Worm (Caenorhabditis elegans) whole organism, late embryonic: ENCODE results near the gene Y37H2A.11.

Source experiments
- hlh-15 ChIP-seq: sonication (generic microtip); optimal IDR thresholded peaks from 2 replicates; lab custom pipeline; 2016; ENCODE audit warnings: missing genetic modification characterization, missing compliant biosample characterization
- sox-4 ChIP-seq: sonication (generic microtip); optimal IDR thresholded peaks from 2 replicates; lab custom pipeline; 2017; ENCODE audit warnings: mild to moderate bottlenecking, missing genetic modification characterization, inconsistent platforms, missing compliant biosample characterization

DNA sequence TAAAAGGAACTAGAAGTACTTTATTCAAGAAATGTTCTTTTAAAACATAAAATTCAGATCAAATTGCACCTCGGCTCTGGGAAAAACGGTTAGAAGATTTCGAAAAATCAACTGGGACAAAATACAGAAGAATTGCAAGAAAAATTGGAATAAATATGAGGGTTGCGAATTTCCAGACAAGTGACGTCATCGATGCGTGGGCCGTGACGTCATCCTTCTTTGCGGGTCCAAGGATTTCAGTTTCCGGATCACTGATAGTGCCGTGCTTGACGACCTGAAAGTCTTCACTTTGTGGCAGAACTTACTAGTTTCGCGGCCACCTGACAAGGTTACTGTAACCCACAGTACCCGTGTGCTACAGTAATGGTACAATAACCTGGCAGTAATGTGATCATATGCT is 22.2 kb downstream of the Y37H2A.11 start:
- TF ChIP-seq hlh-15 = no peak
- no peak for TF ChIP-seq sox-4
